Worm (Caenorhabditis elegans) whole organism, L1 larva: Measurements from ENCODE around the gene btb-14.

Experiments
- aha-1 ChIP-seq: fragments of 150-350 bp; optimal IDR thresholded peaks from 2 replicates; lab custom pipeline; 2014; ENCODE audit warnings: missing biosample characterization, missing genetic modification characterization
- ama-1 ChIP-seq: fragments of 150-350 bp; optimal IDR thresholded peaks from 2 replicates; lab custom pipeline; 2014
- ceh-8 ChIP-seq: fragments of 200-800 bp; sonication (Bioruptor generic); optimal IDR thresholded peaks from 2 replicates; lab custom pipeline; 2018; ENCODE audit warnings: mild to moderate bottlenecking, missing genetic modification characterization, moderate library complexity, missing compliant biosample characterization
- ceh-82 ChIP-seq, 3 experiments: fragments of 150-350 bp in 1 of 3; sonication (generic microtip) in 2 of 3; optimal IDR thresholded peaks; 2 replicates each; lab custom pipeline; 2014 to 2017; ENCODE audit warnings: missing biosample characterization in 3 of 3, missing genetic modification characterization in 3 of 3
- ceh-88 ChIP-seq: fragments of 200-800 bp; sonication (Bioruptor generic); IDR thresholded peaks from 2 replicates; pipeline ENCODE4 v1.3.6; 2022; ENCODE audit warnings: missing genetic modification characterization, missing compliant biosample characterization
- ceh-90 ChIP-seq: sonication (generic microtip); optimal IDR thresholded peaks from 2 replicates; lab custom pipeline; 2016; ENCODE audit warnings: missing genetic modification characterization, missing compliant biosample characterization
- ces-1 ChIP-seq: fragments of 150-350 bp; optimal IDR thresholded peaks from 2 replicates; lab custom pipeline; 2014; ENCODE audit warnings: missing biosample characterization, missing genetic modification reagents, missing genetic modification characterization
- dsc-1 ChIP-seq: sonication (generic microtip); optimal IDR thresholded peaks from 2 replicates; lab custom pipeline; 2016; ENCODE audit warnings: mild to moderate bottlenecking, missing genetic modification characterization, missing compliant biosample characterization
- efl-1 ChIP-seq, 4 experiments: fragments of 150-350 bp; optimal IDR thresholded peaks in 3 of 4; peaks in 1 of 4; 1 replicate in 1 of 4; 2 replicates in 3 of 4; lab custom pipeline; 2014; ENCODE audit warnings: missing biosample characterization in 2 of 4, missing genetic modification characterization in 2 of 4, missing genetic modification reagents in 2 of 4
- egl-13 ChIP-seq: sonication (generic microtip); optimal IDR thresholded peaks from 2 replicates; lab custom pipeline; 2016; ENCODE audit warnings: missing genotype, missing genetic modification reagents, missing genetic modification characterization, missing compliant biosample characterization
- fkh-10 ChIP-seq: sonication (generic microtip); optimal IDR thresholded peaks from 2 replicates; lab custom pipeline; 2017; ENCODE audit warnings: missing biosample characterization, missing genetic modification reagents, missing genetic modification characterization
- fkh-8 ChIP-seq: sonication (generic microtip); optimal IDR thresholded peaks from 2 replicates; lab custom pipeline; 2016; ENCODE audit warnings: mild to moderate bottlenecking, missing genetic modification characterization, missing compliant biosample characterization
- fos-1 ChIP-seq: fragments of 150-350 bp; optimal IDR thresholded peaks from 2 replicates; lab custom pipeline; 2014; ENCODE audit warnings: missing biosample characterization, missing genetic modification characterization
- grh-1 ChIP-seq: fragments of 200-800 bp; sonication (Bioruptor generic); IDR thresholded peaks from 2 replicates; pipeline ENCODE4 v1.3.6; 2022; ENCODE audit warnings: missing genetic modification reagents, missing genetic modification characterization, missing compliant biosample characterization
- hlh-17 ChIP-seq: fragments of 200-800 bp; sonication (Bioruptor generic); optimal IDR thresholded peaks from 2 replicates; lab custom pipeline; 2018; ENCODE audit warnings: missing genetic modification characterization, mild to moderate bottlenecking, missing compliant biosample characterization, moderate library complexity, borderline replicate concordance
- isw-1 ChIP-seq: fragments of 200-800 bp; sonication (Bioruptor generic); IDR thresholded peaks from 2 replicates; pipeline ENCODE4 v1.3.6; 2022; ENCODE audit warnings: missing genetic modification characterization, missing compliant biosample characterization
- lin-13 ChIP-seq: fragments of 150-350 bp; optimal IDR thresholded peaks from 2 replicates; lab custom pipeline; 2014; ENCODE audit warnings: missing biosample characterization, missing genetic modification reagents, missing genetic modification characterization
- lin-14 ChIP-seq: fragments of 200-800 bp; sonication (Bioruptor generic); optimal IDR thresholded peaks from 2 replicates; lab custom pipeline; 2018; ENCODE audit warnings: mild to moderate bottlenecking, missing genetic modification characterization, moderate library complexity, missing compliant biosample characterization
- lin-35 ChIP-seq, 2 experiments: fragments of 150-350 bp; optimal IDR thresholded peaks; 2 replicates each; lab custom pipeline; 2014; ENCODE audit warnings: missing biosample characterization in 2 of 2, missing genetic modification characterization in 2 of 2, missing genetic modification reagents in 2 of 2
- lin-39 ChIP-seq: fragments of 150-350 bp; optimal IDR thresholded peaks from 2 replicates; lab custom pipeline; 2014; ENCODE audit warnings: missing biosample characterization, missing genetic modification reagents, missing genetic modification characterization
- lir-3 ChIP-seq: sonication (generic microtip); optimal IDR thresholded peaks from 2 replicates; lab custom pipeline; 2016; ENCODE audit warnings: mild to moderate bottlenecking, missing genetic modification characterization, moderate library complexity, missing compliant biosample characterization; ENCODE audit not compliant: poor library complexity
- lsy-2 ChIP-seq, 2 experiments: fragments of 150-350 bp; optimal IDR thresholded peaks; 2 replicates each; lab custom pipeline; 2014; ENCODE audit warnings: missing biosample characterization in 2 of 2, missing genetic modification characterization in 2 of 2
- mep-1 ChIP-seq: fragments of 150-350 bp; optimal IDR thresholded peaks from 2 replicates; lab custom pipeline; 2014; ENCODE audit warnings: missing biosample characterization, missing genetic modification characterization
- nhr-19 ChIP-seq: fragments of 200-800 bp; sonication (Bioruptor generic); conservative IDR thresholded peaks from 2 replicates; pipeline ENCODE4 v1.3.6; 2022; ENCODE audit warnings: missing genetic modification characterization, missing compliant biosample characterization
- nhr-47 ChIP-seq: sonication (generic microtip); optimal IDR thresholded peaks from 2 replicates; lab custom pipeline; 2016; ENCODE audit warnings: mild to moderate bottlenecking, missing genetic modification characterization, moderate library complexity, missing compliant biosample characterization
- nhr-71 ChIP-seq: sonication (generic microtip); optimal IDR thresholded peaks from 2 replicates; lab custom pipeline; 2016; ENCODE audit warnings: mild to moderate bottlenecking, missing genetic modification characterization, moderate library complexity, missing compliant biosample characterization
- nhr-77 ChIP-seq: fragments of 150-350 bp; optimal IDR thresholded peaks from 2 replicates; lab custom pipeline; 2014; ENCODE audit warnings: missing biosample characterization, missing genetic modification characterization
- nhr-84 ChIP-seq: sonication (generic microtip); optimal IDR thresholded peaks from 2 replicates; lab custom pipeline; 2017; ENCODE audit warnings: missing biosample characterization, missing genetic modification characterization
- nhr-85 ChIP-seq: sonication (generic microtip); peaks from one replicate; lab custom pipeline; 2016; ENCODE audit warnings: missing genetic modification characterization, inconsistent platforms, missing compliant biosample characterization
- pax-3 ChIP-seq: fragments of 200-800 bp; sonication (Bioruptor generic); optimal IDR thresholded peaks from 2 replicates; lab custom pipeline; 2018; ENCODE audit warnings: mild to moderate bottlenecking, missing genetic modification characterization, moderate library complexity, missing compliant biosample characterization
- rnt-1 ChIP-seq: sonication (generic microtip); optimal IDR thresholded peaks from 2 replicates; lab custom pipeline; 2016; ENCODE audit warnings: mild to moderate bottlenecking, missing genetic modification characterization, moderate library complexity, missing compliant biosample characterization
- skn-1 ChIP-seq: fragments of 150-350 bp; optimal IDR thresholded peaks from 2 replicates; lab custom pipeline; 2014; ENCODE audit warnings: missing biosample characterization, missing genetic modification characterization
- snpc-4 ChIP-seq: fragments of 150-350 bp; optimal IDR thresholded peaks from 2 replicates; lab custom pipeline; 2014; ENCODE audit warnings: missing biosample characterization, missing genetic modification characterization
- snu-23 ChIP-seq: sonication (generic microtip); optimal IDR thresholded peaks from 2 replicates; lab custom pipeline; 2016; ENCODE audit warnings: missing genetic modification characterization, missing compliant biosample characterization
- swsn-7 ChIP-seq: sonication (generic microtip); optimal IDR thresholded peaks from 2 replicates; lab custom pipeline; 2016; ENCODE audit warnings: missing genetic modification characterization, missing compliant biosample characterization
- tbx-2 ChIP-seq: sonication (generic microtip); optimal IDR thresholded peaks from 2 replicates; lab custom pipeline; 2016; ENCODE audit warnings: missing genetic modification characterization, missing compliant biosample characterization
- tlp-1 ChIP-seq: fragments of 150-350 bp; optimal IDR thresholded peaks from 2 replicates; lab custom pipeline; 2014; ENCODE audit warnings: missing biosample characterization, missing genetic modification characterization
- unc-86 ChIP-seq: sonication (generic microtip); optimal IDR thresholded peaks from 2 replicates; lab custom pipeline; 2016; ENCODE audit warnings: missing genetic modification characterization, missing compliant biosample characterization
- unc-98 ChIP-seq: fragments of 200-800 bp; sonication (Bioruptor generic); IDR thresholded peaks from 2 replicates; pipeline ENCODE4 v1.3.6; 2022; ENCODE audit warnings: missing genetic modification characterization, missing compliant biosample characterization
- xbp-1 ChIP-seq: sonication (generic microtip); optimal IDR thresholded peaks from 2 replicates; lab custom pipeline; 2016; ENCODE audit warnings: missing genetic modification characterization, missing compliant biosample characterization
- zag-1 ChIP-seq: fragments of 150-350 bp; optimal IDR thresholded peaks from 2 replicates; lab custom pipeline; 2014; ENCODE audit warnings: missing biosample characterization, missing genetic modification characterization
- ztf-4 ChIP-seq: fragments of 150-350 bp; optimal IDR thresholded peaks from 2 replicates; lab custom pipeline; 2014; ENCODE audit warnings: missing biosample characterization, missing genetic modification characterization

btb-14 gene

DNA sequence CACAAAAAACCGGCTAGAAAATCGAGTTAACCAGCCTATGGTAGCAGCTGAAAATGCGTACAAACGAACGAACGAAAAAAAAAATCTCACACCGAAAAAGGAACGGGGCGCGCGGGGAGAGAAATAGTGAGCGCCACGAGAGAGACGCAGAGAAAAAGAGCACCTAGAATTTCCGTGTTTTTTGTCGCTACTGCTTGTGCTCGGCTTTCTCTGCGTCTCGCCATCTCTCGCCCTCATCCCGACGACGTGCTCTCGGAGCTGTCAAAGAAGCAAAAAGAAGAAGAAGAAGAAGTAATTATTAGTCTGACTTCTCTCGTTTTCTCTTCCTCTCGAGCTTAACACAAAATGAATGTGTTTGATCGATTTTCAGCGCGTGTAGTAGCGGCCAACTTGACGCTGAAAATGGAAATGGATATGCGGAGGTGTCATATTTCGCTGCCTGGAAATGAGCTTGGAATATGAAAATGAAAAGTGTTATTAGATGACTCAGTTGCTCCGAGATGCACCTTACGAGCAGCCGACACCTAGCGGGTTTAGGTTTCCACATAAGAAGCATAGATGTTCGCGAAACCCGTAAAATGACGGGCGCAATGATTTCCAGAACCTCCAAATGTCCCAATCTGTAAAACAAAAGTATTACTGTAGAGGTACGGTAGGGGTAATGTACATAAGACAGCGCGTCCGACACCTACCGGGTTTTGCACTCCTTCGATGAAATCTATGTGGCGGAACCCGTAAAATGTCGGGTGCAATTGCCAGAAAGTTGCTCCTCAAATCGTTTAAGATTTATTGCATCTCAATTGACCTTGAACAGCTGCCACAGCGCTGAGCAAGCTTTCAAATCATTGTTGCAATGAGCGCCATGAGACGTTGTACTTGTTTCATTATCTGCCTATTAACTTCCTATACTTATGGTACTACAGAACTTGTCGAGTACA lies at the start of gene btb-14:
Gene btb-14 (plus strand): TSS at position 839 of the 938 bp plus-strand sequence.
- peak; percentile 85 for TF ChIP-seq lin-14
- no peak for TF ChIP-seq tlp-1 (tag; lab: Kevin White, UChicago)
- TF ChIP-seq fos-1 (tag; lab: Kevin White, UChicago) = no peak
- no peak for TF ChIP-seq nhr-84 (tag; lab: Kevin White, UChicago)
- no peak for TF ChIP-seq ztf-4
- TF ChIP-seq ceh-82 (tag; optimal IDR thresholded peaks at IDR 0.05; lab: Kevin White, UChicago) = peak in 1 of 3 experiments; percentile 56
- no peak for TF ChIP-seq nhr-77 (tag; lab: Kevin White, UChicago)
- no peak for TF ChIP-seq ceh-88 (GFP tag; lab: Robert Waterston, UW)
- TF ChIP-seq nhr-85 (tag; lab: Kevin White, UChicago) = peak; percentile 8
- TF ChIP-seq fkh-8 (tag; lab: Kevin White, UChicago) = peak; percentile 81
- TF ChIP-seq grh-1 (GFP tag; lab: Robert Waterston, UW) = no peak
- TF ChIP-seq hlh-17 = no peak
- no peak for TF ChIP-seq ces-1
- TF ChIP-seq pax-3 = no peak
- peak; percentile 35 for TF ChIP-seq nhr-19
- peak; percentile 1; the same call in 1 of the 2 replicates for TF ChIP-seq isw-1 (GFP tag; lab: Robert Waterston, UW)
- TF ChIP-seq lin-35 (GFP tag; optimal IDR thresholded peaks at IDR 0.05; lab: Kevin White, UChicago) = peak in 1 of 2 experiments; percentile 30
- peak; percentile 5 for TF ChIP-seq snu-23 (GFP tag; lab: Kevin White, UChicago)
- no peak for TF ChIP-seq xbp-1 (tag; lab: Kevin White, UChicago)
- TF ChIP-seq nhr-71 (tag; lab: Kevin White, UChicago) = peak; percentile 48
- TF ChIP-seq ama-1 (lab: Kevin White, UChicago) = no peak
- TF ChIP-seq swsn-7 = peak; percentile 34
- TF ChIP-seq unc-86 (tag; lab: Kevin White, UChicago) = peak; percentile 68
- peak; percentile 0 to 12 for TF ChIP-seq lsy-2 (tag; optimal IDR thresholded peaks at IDR 0.05; lab: Kevin White, UChicago)
- TF ChIP-seq rnt-1 (tag; lab: Kevin White, UChicago) = peak; percentile 77
- TF ChIP-seq unc-98 = no peak
- TF ChIP-seq lin-13 (GFP tag; lab: Kevin White, UChicago) = peak; percentile 59
- peak; percentile 92 for TF ChIP-seq snpc-4 (tag; lab: Kevin White, UChicago)
- no peak for TF ChIP-seq lin-39 (tag; lab: Kevin White, UChicago)
- peak; percentile 36 to 37 for TF ChIP-seq efl-1 (optimal IDR thresholded peaks at IDR 0.05; lab: Kevin White, UChicago)
- peak in 1 of 2 experiments; percentile 53 for TF ChIP-seq efl-1 (GFP tag; optimal IDR thresholded peaks at IDR 0.05 in 1 of 2; lab: Kevin White, UChicago)
- peak; percentile 72 for TF ChIP-seq egl-13 (tag; lab: Kevin White, UChicago)
- TF ChIP-seq nhr-47 (tag; lab: Kevin White, UChicago) = peak; percentile 69
- peak; percentile 30 for TF ChIP-seq tbx-2 (tag; lab: Kevin White, UChicago)
- no peak for TF ChIP-seq ceh-8 (GFP tag; lab: Kevin White, UChicago)
- no peak for TF ChIP-seq mep-1 (tag; lab: Kevin White, UChicago)
- peak; percentile 14 for TF ChIP-seq fkh-10 (GFP tag; lab: Kevin White, UChicago)
- TF ChIP-seq skn-1 (tag; lab: Kevin White, UChicago) = no peak
- TF ChIP-seq zag-1 (tag; lab: Kevin White, UChicago) = no peak
- no peak for TF ChIP-seq ceh-90
- peak; percentile 35 for TF ChIP-seq dsc-1 (tag; lab: Kevin White, UChicago)
- no peak for TF ChIP-seq lir-3 (tag; lab: Kevin White, UChicago)
- TF ChIP-seq aha-1 (tag; lab: Kevin White, UChicago) = no peak
